Worm (Caenorhabditis elegans) whole organism, L1 larva: Measurements from ENCODE around the gene C26F1.3.

Experiments
- C16A3.4 ChIP-seq: fragments of 150-350 bp; optimal IDR thresholded peaks from 2 replicates; lab custom pipeline; 2014; ENCODE audit warnings: missing biosample characterization, missing genetic modification characterization
- efl-1 ChIP-seq, 4 experiments: fragments of 150-350 bp; optimal IDR thresholded peaks in 3 of 4; peaks in 1 of 4; 1 replicate in 1 of 4; 2 replicates in 3 of 4; lab custom pipeline; 2014; ENCODE audit warnings: missing biosample characterization in 2 of 4, missing genetic modification characterization in 2 of 4, missing genetic modification reagents in 2 of 4
- jun-1 ChIP-seq: fragments of 150-350 bp; optimal IDR thresholded peaks from 2 replicates; lab custom pipeline; 2014; ENCODE audit warnings: missing biosample characterization, missing genetic modification reagents, missing genetic modification characterization
- nhr-28 ChIP-seq: fragments of 150-350 bp; optimal IDR thresholded peaks from 2 replicates; lab custom pipeline; 2014; ENCODE audit warnings: missing biosample characterization, missing genetic modification characterization
- pag-3 ChIP-seq: sonication (generic microtip); optimal IDR thresholded peaks from 2 replicates; lab custom pipeline; 2017; ENCODE audit warnings: missing genetic modification characterization, mild to moderate bottlenecking, missing compliant biosample characterization, antibody characterized with exemption, borderline replicate concordance; ENCODE audit not compliant: insufficient read depth

- TF ChIP-seq efl-1 (optimal IDR thresholded peaks at IDR 0.05; lab: Kevin White, UChicago) (no peak), efl-1 (GFP tag; optimal IDR thresholded peaks at IDR 0.05 in 1 of 2; lab: Kevin White, UChicago) (no peak), pag-3 (no peak), C16A3.4 (no peak), nhr-28 (no peak), jun-1 (tag; lab: Kevin White, UChicago) (no peak)
These were observed 27.4 kb upstream of the C26F1.3 start for ce11 chrV:7749708-7750107.
